Fruit fly (Drosophila melanogaster) Kc167 (cell line): Measurements from ENCODE around the gene CG33688.

Source experiments
- Myc ChIP-seq: fragments of >200 bp; optimal IDR thresholded peaks from 2 replicates; lab custom pipeline; 2017; ENCODE audit warnings: missing external identifiers
- Sin3A ChIP-seq: fragments of >200 bp; optimal IDR thresholded peaks from 2 replicates; lab custom pipeline; 2018; ENCODE audit warnings: missing external identifiers
- h ChIP-seq: fragments of >200 bp; optimal IDR thresholded peaks from 3 replicates; lab custom pipeline; 2018; ENCODE audit warnings: missing external identifiers
- insv ChIP-seq: fragments of >200 bp; optimal IDR thresholded peaks from 3 replicates; lab custom pipeline; 2018; ENCODE audit warnings: missing external identifiers
- psq ChIP-seq: fragments of >200 bp; optimal IDR thresholded peaks from 2 replicates; lab custom pipeline; 2017; ENCODE audit warnings: missing external identifiers
- ttk ChIP-seq: sonication (Bioruptor generic); optimal IDR thresholded peaks from 2 replicates; lab custom pipeline; 2017; ENCODE audit warnings: missing external identifiers

CG33688 gene

DNA sequence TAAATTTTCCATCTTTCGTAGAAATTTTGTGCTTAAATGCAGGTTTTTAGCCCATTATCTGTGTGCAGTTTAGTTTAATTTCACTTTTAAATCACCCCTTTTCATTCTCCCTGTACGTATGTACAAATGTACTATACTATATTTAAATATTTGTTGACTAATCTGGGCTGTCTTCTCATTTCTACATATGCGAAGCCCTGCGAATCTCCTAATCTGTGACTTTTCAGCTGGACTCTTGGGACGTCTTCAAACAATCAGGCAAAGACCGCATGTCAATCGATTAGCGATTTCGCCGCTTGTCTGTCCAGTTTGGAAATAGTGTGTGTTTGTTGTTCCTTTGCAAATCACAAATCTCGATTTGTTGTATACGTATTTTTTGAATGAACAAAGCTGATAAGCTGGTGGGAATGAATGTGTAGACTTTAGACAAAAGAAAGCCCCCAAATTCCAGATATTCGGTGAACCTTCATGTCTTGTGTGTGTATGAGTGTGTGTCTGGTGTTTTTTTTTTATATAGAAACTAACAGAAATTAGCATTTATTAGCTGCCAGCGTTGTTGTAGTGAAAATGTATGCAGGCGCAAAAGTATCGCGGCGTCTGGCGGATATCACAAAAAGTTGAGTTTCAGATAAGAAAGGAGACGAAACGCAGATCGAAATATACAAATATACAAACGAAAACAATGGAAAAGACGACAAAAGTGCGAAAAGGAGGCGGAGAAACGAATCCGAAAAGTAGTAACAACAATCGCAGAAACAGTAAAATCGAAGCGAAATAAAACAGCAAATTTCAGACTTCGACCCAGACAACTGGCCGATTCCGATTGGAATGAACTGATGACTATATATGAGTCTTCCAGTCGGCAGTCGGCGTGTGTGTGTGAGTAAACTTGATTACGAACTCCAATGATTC, 39.6 kb upstream of the CG33688 start:
- TF ChIP-seq Myc (lab: Kevin White, UChicago) (no peak), psq (lab: Kevin White, UChicago) (no peak), ttk (lab: Kevin White, UChicago) (no peak), h (lab: Kevin White, UChicago) (no peak), insv (lab: Kevin White, UChicago) (no peak), Sin3A (no peak)

- no peak for TF ChIP-seq insv (lab: Kevin White, UChicago)
- no peak for TF ChIP-seq Myc (lab: Kevin White, UChicago)
Measured at dm6 chr3L:16160073-16160398, 39.0 kb upstream of the CG33688 start.

DNA sequence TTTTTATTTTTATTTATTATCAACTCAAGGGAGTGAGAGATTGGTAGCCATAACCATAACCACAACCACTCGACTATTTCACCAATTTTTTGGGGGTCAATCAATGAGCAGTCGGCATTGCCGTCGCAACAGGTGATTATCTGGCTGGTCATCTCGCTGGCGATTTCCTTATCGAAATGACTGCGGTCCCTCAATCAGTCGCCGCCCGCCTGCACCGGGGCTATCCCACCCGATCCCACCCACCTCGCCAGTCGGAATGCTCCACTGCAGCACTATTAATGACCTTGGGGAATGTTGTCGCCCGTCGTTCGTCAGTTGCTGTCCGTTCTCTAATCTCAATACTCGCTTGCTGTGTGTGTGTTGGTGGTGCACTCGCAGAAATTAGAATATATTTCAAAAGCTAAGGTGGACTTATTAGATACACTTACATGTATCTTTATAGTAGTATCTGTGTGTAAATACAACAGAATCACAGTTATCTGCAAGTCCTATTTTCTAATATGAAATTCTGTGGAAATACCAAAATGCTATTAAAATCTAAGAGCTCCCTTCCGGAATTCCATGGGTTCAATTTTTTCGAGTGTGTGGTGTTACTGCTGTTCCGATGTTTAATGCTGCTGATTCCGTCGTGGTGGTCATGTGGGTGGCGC, 38.5 kb upstream of the CG33688 start:
- TF ChIP-seq Myc (lab: Kevin White, UChicago) (no peak), insv (lab: Kevin White, UChicago) (no peak), h (lab: Kevin White, UChicago) (no peak), ttk (lab: Kevin White, UChicago) (no peak), Sin3A (no peak), psq (lab: Kevin White, UChicago) (no peak)

dm6 chr3L:16161131-16161530, 37.9 kb upstream of the CG33688 start:
- no peak for TF ChIP-seq Myc (lab: Kevin White, UChicago)
- no peak for TF ChIP-seq h (lab: Kevin White, UChicago)
- TF ChIP-seq psq (lab: Kevin White, UChicago), result no peak
- no peak for TF ChIP-seq Sin3A
- no peak for TF ChIP-seq ttk (lab: Kevin White, UChicago)
- TF ChIP-seq insv (lab: Kevin White, UChicago), result no peak

- no peak for TF ChIP-seq Sin3A
- no peak for TF ChIP-seq insv (lab: Kevin White, UChicago)
- TF ChIP-seq Myc (lab: Kevin White, UChicago), result no peak
- TF ChIP-seq h (lab: Kevin White, UChicago), result no peak
- TF ChIP-seq ttk (lab: Kevin White, UChicago), result no peak
- TF ChIP-seq psq (lab: Kevin White, UChicago), result no peak
Measured at dm6 chr3L:16161847-16162556, 37.0 kb upstream of the CG33688 start.

DNA sequence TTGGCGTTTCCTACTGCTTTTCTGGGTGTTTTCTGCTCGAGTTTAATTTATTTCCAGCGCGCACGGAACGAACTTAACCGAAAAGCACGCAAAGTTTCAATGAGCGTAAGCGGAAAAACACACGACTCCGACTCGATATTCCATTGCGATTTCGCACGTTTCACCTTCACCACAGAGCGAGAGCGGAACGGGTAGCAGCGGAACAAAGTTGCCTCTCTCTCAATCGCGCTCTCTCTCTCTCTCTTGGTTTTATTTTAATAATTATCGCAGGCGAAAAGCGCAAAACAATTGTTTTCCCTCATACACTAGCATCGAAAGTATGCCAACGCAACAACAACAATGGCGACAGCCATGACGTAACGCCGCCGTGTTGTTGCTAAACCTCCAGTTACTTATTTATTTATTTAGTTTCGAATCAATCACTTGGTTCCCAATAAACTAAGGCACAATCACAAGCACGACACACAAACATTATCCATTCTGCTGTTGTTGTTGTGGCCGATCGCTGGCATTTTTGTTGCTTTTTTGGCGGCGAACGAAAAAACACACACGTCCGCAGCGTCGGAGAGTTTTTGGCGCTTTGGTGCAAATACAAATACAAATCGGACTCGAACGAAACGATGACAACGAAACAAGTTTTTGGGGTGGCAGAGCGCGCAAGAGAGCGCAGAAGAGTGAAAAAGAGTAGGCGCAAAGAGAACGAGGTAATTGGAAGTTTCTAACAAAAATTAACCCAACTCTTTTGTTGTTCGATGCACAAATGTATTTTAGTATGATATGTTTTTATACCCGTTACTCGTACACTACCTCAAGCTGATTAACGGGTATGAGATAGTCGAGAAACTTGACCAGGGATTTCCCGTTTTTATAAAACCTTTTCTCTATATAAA, 34.6 kb upstream of the CG33688 start, which contains the start of gene CG5151:
Gene CG5151, minus strand, starts transcription at position 552 of the 890 bp plus-strand sequence.
- TF ChIP-seq insv (lab: Kevin White, UChicago) (no peak), psq (lab: Kevin White, UChicago) (no peak), ttk (lab: Kevin White, UChicago) (no peak), Sin3A (no peak), h (lab: Kevin White, UChicago) (no peak), Myc (lab: Kevin White, UChicago) (no peak)

DNA sequence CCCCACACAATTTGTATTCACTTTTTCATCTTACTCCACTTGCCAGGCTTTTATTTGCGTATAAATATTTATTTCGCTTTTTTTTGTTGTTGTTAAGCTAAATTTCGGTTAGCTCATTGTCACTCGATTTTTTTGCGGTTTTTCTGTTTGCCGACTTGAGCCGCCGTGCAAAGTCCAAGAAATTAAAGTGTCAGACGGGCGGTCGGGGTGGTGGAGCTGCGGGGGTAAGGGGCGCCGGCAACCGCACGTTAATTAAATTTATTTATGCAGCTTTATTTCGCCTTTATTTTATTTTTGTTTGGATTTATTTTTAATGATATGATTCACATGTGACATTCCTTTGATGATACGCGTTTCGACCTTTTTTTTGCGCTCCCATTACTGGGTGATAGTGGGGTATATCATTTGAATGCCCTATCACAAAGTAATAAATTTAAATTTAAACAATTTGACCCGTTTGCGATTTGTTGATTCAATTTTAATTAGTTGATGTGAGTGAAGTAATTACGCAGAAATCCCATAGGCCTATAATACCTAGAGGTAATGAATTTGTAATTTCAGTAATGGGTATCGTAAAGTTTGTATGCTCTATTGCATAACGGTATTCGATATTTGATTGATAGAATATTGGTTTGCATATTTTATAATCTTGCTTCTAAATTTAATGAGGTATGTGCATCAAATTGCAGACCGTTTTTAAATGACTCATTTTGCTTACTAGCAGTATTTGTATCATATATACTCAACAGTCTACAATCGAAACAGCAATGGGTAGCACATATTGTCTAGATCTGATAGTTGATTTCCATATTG, 33.5 kb upstream of the CG33688 start:
- no peak for TF ChIP-seq Myc (lab: Kevin White, UChicago)

- no peak for TF ChIP-seq insv (lab: Kevin White, UChicago)
- TF ChIP-seq Sin3A, result no peak
- no peak for TF ChIP-seq ttk (lab: Kevin White, UChicago)
- TF ChIP-seq h (lab: Kevin White, UChicago), result no peak
- no peak for TF ChIP-seq Myc (lab: Kevin White, UChicago)
- TF ChIP-seq psq (lab: Kevin White, UChicago), result no peak
Measured at dm6 chr3L:16166217-16166997, 32.6 kb upstream of the CG33688 start.

- TF ChIP-seq Sin3A (no peak), insv (lab: Kevin White, UChicago) (no peak), h (lab: Kevin White, UChicago) (no peak)
Measured at dm6 chr3L:16166998-16167344, 32.0 kb upstream of the CG33688 start.
